Fruit fly (Drosophila melanogaster) whole organism, adult: ENCODE measurements around the gene tau.

Source experiments
- CG12768 ChIP-seq: fragments of 200-800 bp; sonication (Bioruptor generic); optimal IDR thresholded peaks from 2 replicates; lab custom pipeline; 2017; ENCODE audit warnings: missing biosample characterization, missing genetic modification characterization, mild to moderate bottlenecking, moderate library complexity, missing genetic modification reagents
- CG14711 ChIP-seq: fragments of 200-800 bp; sonication (Bioruptor generic); optimal IDR thresholded peaks from 2 replicates; lab custom pipeline; 2018; ENCODE audit warnings: missing biosample characterization, mild to moderate bottlenecking, missing genetic modification characterization, moderate library complexity
- CG1620 ChIP-seq: fragments of 200-800 bp; sonication (Bioruptor generic); optimal IDR thresholded peaks from 2 replicates; lab custom pipeline; 2016; ENCODE audit warnings: missing biosample characterization, missing genetic modification characterization
- CG33017 ChIP-seq: fragments of 200-800 bp; sonication (Bioruptor generic); optimal IDR thresholded peaks from 2 replicates; lab custom pipeline; 2018; ENCODE audit warnings: missing biosample characterization, mild to moderate bottlenecking, missing genetic modification characterization, moderate library complexity
- CG5204 ChIP-seq: fragments of 200-800 bp; sonication (Bioruptor generic); optimal IDR thresholded peaks from 2 replicates; lab custom pipeline; 2016; ENCODE audit warnings: missing biosample characterization, missing genetic modification characterization
- CG7045 ChIP-seq: fragments of 200-800 bp; sonication (Bioruptor generic); optimal IDR thresholded peaks from 2 replicates; lab custom pipeline; 2017; ENCODE audit warnings: missing biosample characterization, mild to moderate bottlenecking, missing genetic modification characterization
- CG7101 ChIP-seq: fragments of 200-800 bp; sonication (Bioruptor generic); optimal IDR thresholded peaks from 2 replicates; lab custom pipeline; 2018; ENCODE audit warnings: missing biosample characterization, mild to moderate bottlenecking, missing genetic modification characterization, moderate library complexity
- Clk ChIP-seq: fragments of 200-800 bp; sonication (Bioruptor generic); optimal IDR thresholded peaks from 2 replicates; lab custom pipeline; 2017; ENCODE audit warnings: missing biosample characterization, missing genetic modification characterization
- Crg-1 ChIP-seq: fragments of 200-800 bp; sonication (Bioruptor generic); optimal IDR thresholded peaks from 2 replicates; lab custom pipeline; 2016; ENCODE audit warnings: missing biosample characterization, missing genetic modification characterization
- Hr96 ChIP-seq: fragments of 200-800 bp; sonication (Bioruptor generic); optimal IDR thresholded peaks from 2 replicates; lab custom pipeline; 2016; ENCODE audit warnings: missing biosample characterization, missing genetic modification characterization
- Mnt ChIP-seq: fragments of 200-800 bp; sonication (Bioruptor generic); optimal IDR thresholded peaks from 2 replicates; lab custom pipeline; 2016; ENCODE audit warnings: missing biosample characterization, mild to moderate bottlenecking, missing genetic modification characterization
- bab1 ChIP-seq: fragments of 200-800 bp; sonication (Bioruptor generic); optimal IDR thresholded peaks from 3 replicates; lab custom pipeline; 2019; ENCODE audit warnings: missing biosample characterization, mild to moderate bottlenecking, missing genetic modification characterization, moderate library complexity
- cic ChIP-seq: fragments of 200-800 bp; sonication (Bioruptor generic); optimal IDR thresholded peaks from 2 replicates; lab custom pipeline; 2017; ENCODE audit warnings: missing biosample characterization, mild to moderate bottlenecking, missing genetic modification characterization, moderate library complexity
- cnc ChIP-seq, 2 experiments: fragments of >200 bp; optimal IDR thresholded peaks; 2 replicates each; lab custom pipeline; 2017
- kay ChIP-seq: fragments of 200-800 bp; sonication (Bioruptor generic); peaks from one replicate; lab custom pipeline; 2016; ENCODE audit warnings: missing biosample characterization, missing genetic modification characterization, borderline replicate concordance
- ovo ChIP-seq: fragments of 200-800 bp; sonication (Bioruptor generic); optimal IDR thresholded peaks from 2 replicates; lab custom pipeline; 2016; ENCODE audit warnings: missing biosample characterization, missing genetic modification characterization
- pad ChIP-seq: fragments of 200-800 bp; sonication (Bioruptor generic); optimal IDR thresholded peaks from 3 replicates; lab custom pipeline; 2017; ENCODE audit warnings: missing biosample characterization, missing genetic modification characterization, mild to moderate bottlenecking, moderate library complexity, missing genetic modification reagents
- tj ChIP-seq: fragments of 200-800 bp; sonication (Bioruptor generic); optimal IDR thresholded peaks from 3 replicates; lab custom pipeline; 2017; ENCODE audit warnings: missing biosample characterization, mild to moderate bottlenecking, missing genetic modification characterization, moderate library complexity
- toe ChIP-seq: fragments of 200-800 bp; sonication (Bioruptor generic); optimal IDR thresholded peaks from 2 replicates; lab custom pipeline; 2016; ENCODE audit warnings: missing biosample characterization, missing genetic modification characterization

Gene tau

DNA sequence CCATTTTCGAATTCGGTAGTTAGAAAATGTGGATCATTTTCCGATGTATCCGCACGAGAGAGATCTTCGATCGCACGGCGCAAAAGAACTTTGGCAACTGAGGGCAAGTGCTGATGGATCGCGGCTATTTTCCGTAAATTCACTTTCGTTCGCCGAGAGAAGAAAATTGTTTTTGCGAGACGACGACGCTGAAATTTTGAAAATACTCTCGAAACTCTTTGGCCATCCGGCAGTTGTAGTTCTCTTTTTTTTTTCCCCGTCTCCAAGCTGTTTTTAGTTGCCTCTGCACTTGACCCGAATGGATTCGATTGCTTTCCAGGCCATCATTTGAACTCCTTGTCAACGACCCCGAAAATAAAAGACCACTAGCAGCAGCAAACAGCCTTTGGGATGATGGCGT, 30.9 kb downstream of the tau start, which contains the start of gene CG5612:
TSS of gene CG5612 (minus strand) at position 101 of the 400 bp plus-strand sequence.
- TF ChIP-seq kay (GFP tag; lab: Kevin White, UChicago) (peak; percentile 25), CG1620 (no peak)

DNA sequence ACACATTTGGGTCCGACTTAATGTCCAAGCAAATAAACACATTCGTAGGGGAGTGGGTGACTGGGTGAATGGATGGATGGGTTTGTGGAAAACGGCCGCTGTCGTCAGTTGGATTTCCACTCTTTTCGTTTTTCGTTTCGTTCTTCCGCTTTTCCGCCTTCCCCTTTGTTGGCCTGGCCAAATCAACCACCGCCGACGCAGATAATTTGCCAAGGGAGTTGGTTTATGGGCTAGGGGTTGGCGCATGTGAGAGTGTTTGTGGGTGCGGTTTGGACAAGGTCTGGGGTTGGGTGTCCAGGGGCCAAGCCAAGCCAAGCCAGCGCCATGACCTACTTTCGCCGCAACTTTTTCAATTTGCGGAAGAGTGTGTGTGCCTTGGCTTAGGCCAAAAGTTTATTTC, 33.8 kb downstream of the tau start:
- TF ChIP-seq CG14711 (tag; lab: Kevin White, UChicago) (no peak), CG33017 (tag; lab: Kevin White, UChicago) (no peak), Clk (GFP tag; lab: Kevin White, UChicago) (no peak), pad (GFP tag; lab: Kevin White, UChicago) (no peak), cnc (optimal IDR thresholded peaks at IDR 0.05; lab: Kevin White, UChicago) (no peak), CG12768 (GFP tag; lab: Kevin White, UChicago) (no peak), toe (GFP tag; lab: Kevin White, UChicago) (no peak), Crg-1 (no peak), CG7101 (tag; lab: Kevin White, UChicago) (no peak), Hr96 (no peak), cic (GFP tag; lab: Kevin White, UChicago) (no peak), kay (GFP tag; lab: Kevin White, UChicago) (no peak), tj (GFP tag; lab: Kevin White, UChicago) (no peak), CG5204 (no peak)

DNA sequence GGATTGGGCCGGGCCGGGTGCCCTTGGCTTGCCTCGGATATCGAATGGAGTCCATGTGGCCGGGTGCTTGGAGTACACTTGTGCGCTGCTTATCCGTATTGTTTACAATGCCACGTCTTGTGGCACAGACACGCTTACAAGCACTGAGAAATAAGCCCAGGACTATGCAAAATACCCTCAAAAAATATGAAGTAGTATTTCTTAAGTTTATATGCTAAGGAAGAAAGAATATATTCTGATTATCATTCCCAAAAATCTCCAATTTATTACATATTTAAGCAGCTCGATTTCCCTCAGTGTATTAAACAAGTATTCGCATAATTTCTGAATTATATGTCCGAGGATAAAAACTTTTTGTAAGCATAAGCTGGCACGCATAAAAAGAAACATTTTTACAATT, 34.9 kb downstream of the tau start:
- TF ChIP-seq pad (GFP tag; lab: Kevin White, UChicago), result no peak
- no peak for TF ChIP-seq Hr96
- TF ChIP-seq kay (GFP tag; lab: Kevin White, UChicago), result no peak
- no peak for TF ChIP-seq CG14711 (tag; lab: Kevin White, UChicago)
- TF ChIP-seq CG5204, result no peak
- no peak for TF ChIP-seq CG7101 (tag; lab: Kevin White, UChicago)
- TF ChIP-seq CG1620, result no peak
- no peak for TF ChIP-seq toe (GFP tag; lab: Kevin White, UChicago)
- TF ChIP-seq tj (GFP tag; lab: Kevin White, UChicago), result no peak

DNA sequence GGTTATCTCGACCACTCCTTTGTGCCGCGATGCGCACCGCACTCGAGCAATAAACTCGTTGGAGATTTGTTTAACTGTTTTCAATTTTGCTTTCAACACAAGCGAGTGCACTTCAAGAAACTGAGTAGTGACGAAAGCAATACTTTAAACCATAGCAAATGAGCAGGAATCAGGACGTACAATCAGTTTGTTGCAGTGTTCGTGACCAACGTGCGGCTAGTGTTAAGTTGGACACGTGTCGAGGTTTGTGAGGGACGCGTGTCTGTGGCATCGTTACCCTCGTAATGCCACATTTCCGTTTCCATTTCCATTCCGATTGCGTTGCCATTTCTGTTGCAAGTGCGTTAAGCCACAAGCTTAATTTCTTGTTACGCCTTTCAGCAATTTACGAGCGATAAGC, 40.3 kb downstream of the tau start:
- TF ChIP-seq cnc (optimal IDR thresholded peaks at IDR 0.05; lab: Kevin White, UChicago) (no peak), Clk (GFP tag; lab: Kevin White, UChicago) (no peak), bab1 (GFP tag; lab: Kevin White, UChicago) (no peak), CG12768 (GFP tag; lab: Kevin White, UChicago) (no peak), Mnt (GFP tag; lab: Kevin White, UChicago) (no peak)

DNA sequence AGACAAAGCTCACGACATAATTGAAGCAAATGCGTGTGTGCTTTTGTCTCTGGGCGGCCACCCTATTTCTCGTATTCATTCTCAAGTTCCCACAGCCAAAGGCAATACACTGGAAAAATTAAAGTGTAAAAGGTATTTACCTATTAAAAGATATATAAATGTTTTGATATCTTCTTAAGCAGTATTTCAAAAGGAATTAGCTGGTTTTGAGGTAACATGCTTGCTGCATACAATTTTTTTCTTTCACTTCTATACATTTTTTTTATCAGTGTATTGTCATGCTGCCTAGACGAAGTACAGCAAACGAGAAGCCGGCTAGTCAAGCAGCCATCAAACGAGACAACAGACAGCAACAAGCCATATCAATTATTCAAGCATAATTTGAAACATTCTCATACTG, 43.0 kb downstream of the tau start:
- TF ChIP-seq cnc (optimal IDR thresholded peaks at IDR 0.05; lab: Kevin White, UChicago) (no peak), Hr96 (no peak), Mnt (GFP tag; lab: Kevin White, UChicago) (no peak), CG7045 (GFP tag; lab: Kevin White, UChicago) (no peak), CG12768 (GFP tag; lab: Kevin White, UChicago) (no peak), ovo (GFP tag; lab: Kevin White, UChicago) (no peak)

DNA sequence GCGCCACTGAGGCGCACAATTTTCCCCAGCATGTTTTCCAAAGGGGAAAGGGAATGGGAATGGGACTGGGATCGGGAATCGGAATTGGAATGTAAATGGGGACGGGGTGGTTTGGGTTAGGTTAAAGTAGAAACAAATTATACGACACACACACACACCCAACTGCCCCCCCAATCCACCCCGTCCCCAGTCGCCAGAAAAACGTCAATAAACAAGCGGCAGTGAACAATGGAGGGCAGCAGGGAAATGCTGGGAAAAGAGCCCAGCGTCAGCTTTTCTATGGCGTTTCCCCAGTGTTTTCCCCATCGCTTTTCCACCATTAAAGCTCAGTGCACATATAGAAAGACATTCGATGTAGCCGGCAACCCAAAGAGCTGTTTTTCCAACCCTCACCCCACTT, 46.2 kb downstream of the tau start:
- no peak for TF ChIP-seq cic (GFP tag; lab: Kevin White, UChicago)
- no peak for TF ChIP-seq CG12768 (GFP tag; lab: Kevin White, UChicago)
- TF ChIP-seq Hr96, result no peak
- TF ChIP-seq Clk (GFP tag; lab: Kevin White, UChicago), result no peak

DNA sequence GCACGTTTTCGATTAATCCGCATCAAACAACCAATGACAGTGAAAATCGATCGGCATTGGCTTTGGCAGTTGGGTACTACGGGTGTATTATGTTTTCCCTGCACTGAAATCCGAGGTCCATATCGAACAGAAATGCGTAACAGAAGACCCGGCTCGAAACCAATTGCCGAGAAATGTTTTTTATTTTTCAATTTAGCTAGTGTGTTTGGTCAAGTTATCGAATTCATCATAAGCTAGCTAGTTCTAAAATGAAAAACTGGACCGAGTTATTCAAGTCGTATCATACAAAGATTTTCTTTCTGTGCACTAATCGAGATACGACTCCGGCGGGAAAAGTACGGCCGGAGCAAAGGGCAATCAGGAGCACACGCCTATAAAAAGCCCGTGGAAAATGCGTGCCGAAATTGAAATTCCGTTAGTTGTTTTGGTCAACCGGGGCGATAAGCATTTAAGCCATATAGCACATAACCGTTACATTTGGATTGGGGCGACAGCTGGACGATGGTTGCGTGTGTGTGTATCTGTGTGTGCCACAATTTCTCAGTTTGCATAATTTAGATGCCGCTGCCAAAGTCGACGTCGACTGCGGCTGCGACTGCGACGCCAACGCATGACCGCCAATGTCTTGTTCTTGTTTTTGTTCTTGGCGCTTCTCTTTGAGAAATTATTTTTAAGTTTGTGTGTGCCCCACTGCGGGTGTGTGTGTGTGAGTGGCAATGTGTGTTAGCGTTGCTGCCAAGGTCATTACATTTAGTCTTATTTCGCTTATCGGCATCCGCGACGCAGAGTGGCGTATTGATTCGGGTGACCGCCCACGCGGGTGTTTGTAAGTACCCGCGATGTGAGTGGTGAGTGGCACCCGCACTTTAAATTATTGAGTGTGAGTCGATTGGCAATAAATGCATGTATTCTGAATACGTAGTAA, 47.4 kb downstream of the tau start:
- TF ChIP-seq Crg-1, result no peak
- no peak for TF ChIP-seq CG5204
- TF ChIP-seq CG12768 (GFP tag; lab: Kevin White, UChicago), result no peak
- TF ChIP-seq CG7045 (GFP tag; lab: Kevin White, UChicago), result no peak
- no peak for TF ChIP-seq cnc (optimal IDR thresholded peaks at IDR 0.05; lab: Kevin White, UChicago)
- TF ChIP-seq CG14711 (tag; lab: Kevin White, UChicago), result no peak
- no peak for TF ChIP-seq Clk (GFP tag; lab: Kevin White, UChicago)
- TF ChIP-seq CG7101 (tag; lab: Kevin White, UChicago), result no peak
- no peak for TF ChIP-seq ovo (GFP tag; lab: Kevin White, UChicago)
- TF ChIP-seq Hr96, result no peak
- no peak for TF ChIP-seq CG33017 (tag; lab: Kevin White, UChicago)
- no peak for TF ChIP-seq kay (GFP tag; lab: Kevin White, UChicago)
- no peak for TF ChIP-seq Mnt (GFP tag; lab: Kevin White, UChicago)
- no peak for TF ChIP-seq pad (GFP tag; lab: Kevin White, UChicago)
- no peak for TF ChIP-seq toe (GFP tag; lab: Kevin White, UChicago)
